Fruit fly (Drosophila melanogaster): ENCODE measurements around the gene Rad17.

Gene Rad17

DNA sequence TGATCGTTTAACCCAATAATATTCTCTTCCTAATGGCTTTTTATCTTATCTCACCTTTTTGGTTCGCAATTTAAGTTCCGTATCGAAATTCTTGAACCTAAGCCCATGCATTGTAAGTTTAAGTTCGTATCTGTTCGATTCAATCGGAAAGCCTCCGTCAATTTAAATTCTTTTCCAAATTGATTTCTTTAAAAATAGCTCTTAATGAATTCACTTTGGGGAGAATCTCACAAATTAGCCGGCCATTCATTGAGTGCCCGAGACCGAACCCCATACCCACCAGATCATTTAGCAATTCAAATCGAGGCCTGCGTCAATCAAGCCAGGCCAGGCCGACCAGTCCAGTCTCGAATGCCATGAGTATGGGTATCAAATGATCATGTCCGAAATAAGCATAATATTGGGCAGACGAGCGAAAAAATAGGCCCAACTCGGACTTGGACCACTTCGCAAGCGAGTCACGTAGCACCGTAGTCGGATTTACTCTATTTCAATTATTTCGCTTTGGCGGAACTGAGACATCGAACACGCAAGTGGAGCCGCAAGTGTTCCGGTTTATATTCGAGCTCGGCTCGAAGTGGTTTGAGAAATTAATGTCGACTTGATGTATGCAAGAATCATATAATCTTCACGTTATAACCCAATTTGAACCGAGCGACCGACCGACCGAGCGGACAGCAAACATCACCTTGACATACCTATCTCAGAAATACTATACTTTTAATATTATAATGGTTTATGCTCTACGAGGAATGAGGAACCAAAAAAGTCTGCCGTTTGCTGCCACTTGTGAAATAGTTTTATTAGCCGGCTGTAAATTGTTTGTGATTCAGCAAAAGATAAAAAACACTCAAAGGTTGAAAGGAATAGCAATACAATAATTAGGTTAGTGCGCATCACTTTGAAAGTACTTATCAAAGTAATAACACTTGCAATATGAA is 45.0 kb upstream of the Rad17 start:
- no peak for TF ChIP-seq EcR (GFP tag; optimal IDR thresholded peaks at IDR 0.05)
- no peak for TF ChIP-seq rn (GFP tag; IDR thresholded peaks at IDR 0.05)
- TF ChIP-seq Ets98B (GFP tag; IDR thresholded peaks at IDR 0.05) = no peak
- no peak for TF ChIP-seq D1 (tag; optimal IDR thresholded peaks at IDR 0.05)
- no peak for TF ChIP-seq CG8159 (tag; optimal IDR thresholded peaks at IDR 0.05)
- no peak for TF ChIP-seq Pif1B (GFP tag; optimal IDR thresholded peaks at IDR 0.05)
- TF ChIP-seq CG32121 (GFP tag; IDR thresholded peaks at IDR 0.05) = no peak
- TF ChIP-seq CG13204 (GFP tag; optimal IDR thresholded peaks at IDR 0.05) = no peak
- no peak for TF ChIP-seq CG15710 (tag; optimal IDR thresholded peaks at IDR 0.05)
- TF ChIP-seq CG4496 (GFP tag; IDR thresholded peaks at IDR 0.05) = no peak
- TF ChIP-seq Pif1A (GFP tag; optimal IDR thresholded peaks at IDR 0.05) = no peak
- TF ChIP-seq CG14655 (GFP tag; optimal IDR thresholded peaks at IDR 0.05) = no peak
- TF ChIP-seq fd96Ca (GFP tag; IDR thresholded peaks at IDR 0.05) = no peak
- TF ChIP-seq CG10348 (GFP tag; IDR thresholded peaks at IDR 0.05) = no peak
- TF ChIP-seq CG12605 (GFP tag; IDR thresholded peaks at IDR 0.05) = no peak
- TF ChIP-seq CG8301 (tag; optimal IDR thresholded peaks at IDR 0.05) = no peak
- TF ChIP-seq Snoo (tag; optimal IDR thresholded peaks at IDR 0.05) = no peak
- TF ChIP-seq CG17806 (tag; optimal IDR thresholded peaks at IDR 0.05) = no peak
- TF ChIP-seq CG9948 (tag; optimal IDR thresholded peaks at IDR 0.05) = no peak

DNA sequence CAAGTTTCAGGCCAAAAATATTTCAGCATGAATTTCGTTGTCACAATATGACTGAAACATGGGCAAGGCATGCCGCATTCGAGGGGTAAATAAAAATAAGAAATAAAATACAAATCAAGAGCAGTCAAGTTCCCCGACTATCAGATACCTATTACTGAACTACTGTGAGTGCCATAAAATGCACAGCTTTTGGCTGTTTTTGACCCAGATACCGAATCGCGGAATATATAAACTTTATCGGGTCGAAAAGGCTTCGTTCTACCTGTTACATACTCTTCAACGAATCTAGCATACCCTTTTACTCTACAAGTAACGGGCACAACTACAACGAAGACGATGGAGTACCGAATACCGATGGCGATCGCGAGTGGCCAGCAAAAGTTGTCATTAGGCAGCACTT is 43.9 kb upstream of the Rad17 start:
- TF ChIP-seq Pif1B (GFP tag; optimal IDR thresholded peaks at IDR 0.05) (peak; percentile 26), CG9948 (tag; optimal IDR thresholded peaks at IDR 0.05) (no peak), D1 (tag; optimal IDR thresholded peaks at IDR 0.05) (no peak), CG8159 (tag; optimal IDR thresholded peaks at IDR 0.05) (peak; percentile 48), rn (GFP tag; IDR thresholded peaks at IDR 0.05) (no peak), CG34367 (tag; optimal IDR thresholded peaks at IDR 0.05) (no peak), CG17806 (tag; optimal IDR thresholded peaks at IDR 0.05) (peak; percentile 10), fd96Ca (GFP tag; IDR thresholded peaks at IDR 0.05) (peak; percentile 85), CG4496 (GFP tag; IDR thresholded peaks at IDR 0.05) (peak; percentile 87), Snoo (tag; optimal IDR thresholded peaks at IDR 0.05) (peak; percentile 66), CG13204 (GFP tag; optimal IDR thresholded peaks at IDR 0.05) (no peak), Pif1A (GFP tag; optimal IDR thresholded peaks at IDR 0.05) (peak; percentile 56), gl (tag; optimal IDR thresholded peaks at IDR 0.05) (no peak), CG15710 (tag; optimal IDR thresholded peaks at IDR 0.05) (peak; percentile 42), EcR (GFP tag; optimal IDR thresholded peaks at IDR 0.05) (no peak), CG10348 (GFP tag; IDR thresholded peaks at IDR 0.05) (peak; percentile 29; the same call in 1 of the 2 replicates), CG32121 (GFP tag; IDR thresholded peaks at IDR 0.05) (peak; percentile 81), CG8301 (tag; optimal IDR thresholded peaks at IDR 0.05) (no peak), CG12605 (GFP tag; IDR thresholded peaks at IDR 0.05) (no peak), Ets98B (GFP tag; IDR thresholded peaks at IDR 0.05) (peak; percentile 66), CG14655 (GFP tag; optimal IDR thresholded peaks at IDR 0.05) (no peak)

DNA sequence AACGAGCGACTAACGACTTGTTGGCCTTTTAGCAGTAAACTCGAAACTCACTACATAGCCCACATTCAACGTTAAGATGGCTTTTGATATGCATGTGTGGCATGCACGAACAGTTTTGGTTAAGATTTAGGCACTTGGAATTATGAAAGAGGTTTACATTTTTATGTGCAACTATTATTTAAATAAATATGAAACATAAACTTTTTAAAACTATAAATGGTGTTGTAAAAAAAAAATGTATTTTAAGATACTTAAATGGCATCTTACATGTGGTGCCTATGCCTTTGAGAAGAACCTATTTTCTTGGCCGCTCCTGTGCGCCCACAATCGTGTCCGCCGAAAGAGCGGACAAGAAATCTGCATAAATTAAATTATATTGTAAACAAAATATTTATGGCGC is 43.4 kb upstream of the Rad17 start:
- TF ChIP-seq CG9948 (tag; optimal IDR thresholded peaks at IDR 0.05) = peak; percentile 4
- no peak for TF ChIP-seq gl (tag; optimal IDR thresholded peaks at IDR 0.05)
- 0 out of 3 replicates have a peak, but pooled peaks have one; percentile 20 for TF ChIP-seq CG4496 (GFP tag; IDR thresholded peaks at IDR 0.05)
- peak; percentile 41; the same call in 1 of the 2 replicates for TF ChIP-seq Ets98B (GFP tag; IDR thresholded peaks at IDR 0.05)
- TF ChIP-seq CG32121 (GFP tag; IDR thresholded peaks at IDR 0.05) = peak; percentile 34; the same call in 1 of the 2 replicates
- TF ChIP-seq CG34367 (tag; optimal IDR thresholded peaks at IDR 0.05) = no peak
- TF ChIP-seq CG12605 (GFP tag; IDR thresholded peaks at IDR 0.05) = no peak
- no peak for TF ChIP-seq CG8159 (tag; optimal IDR thresholded peaks at IDR 0.05)

DNA sequence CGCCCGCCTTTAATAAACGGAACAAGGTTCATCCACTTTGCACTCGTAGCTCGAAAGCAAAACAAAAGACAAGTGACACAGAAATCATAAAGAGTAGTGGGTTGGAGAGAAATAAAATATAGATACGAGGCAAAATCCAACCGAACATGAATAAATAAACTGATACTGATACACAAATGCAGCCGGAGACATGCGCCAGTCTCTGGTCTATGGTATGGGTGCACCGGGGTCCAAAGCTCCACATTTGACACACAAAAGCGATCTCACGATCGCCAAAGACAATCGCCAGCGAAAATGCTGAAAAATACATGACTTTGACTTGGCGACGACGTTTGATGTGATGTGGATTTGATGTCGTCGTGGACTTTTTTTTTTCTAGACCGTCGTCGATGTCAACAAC is 42.3 kb upstream of the Rad17 start:
- TF ChIP-seq CG10348 (GFP tag; IDR thresholded peaks at IDR 0.05) = no peak
- no peak for TF ChIP-seq CG14655 (GFP tag; optimal IDR thresholded peaks at IDR 0.05)
- no peak for TF ChIP-seq CG8159 (tag; optimal IDR thresholded peaks at IDR 0.05)
- no peak for TF ChIP-seq rn (GFP tag; IDR thresholded peaks at IDR 0.05)
- TF ChIP-seq Ets98B (GFP tag; IDR thresholded peaks at IDR 0.05) = no peak; the same call in 1 of the 2 replicates
- TF ChIP-seq CG17806 (tag; optimal IDR thresholded peaks at IDR 0.05) = no peak
- no peak for TF ChIP-seq CG13204 (GFP tag; optimal IDR thresholded peaks at IDR 0.05)
- no peak for TF ChIP-seq CG4496 (GFP tag; IDR thresholded peaks at IDR 0.05)
- no peak for TF ChIP-seq CG8301 (tag; optimal IDR thresholded peaks at IDR 0.05)
- TF ChIP-seq fd96Ca (GFP tag; IDR thresholded peaks at IDR 0.05) = peak; percentile 28; the same call in 1 of the 3 replicates
- no peak for TF ChIP-seq Pif1A (GFP tag; optimal IDR thresholded peaks at IDR 0.05)
- no peak for TF ChIP-seq Pif1B (GFP tag; optimal IDR thresholded peaks at IDR 0.05)
- TF ChIP-seq D1 (tag; optimal IDR thresholded peaks at IDR 0.05) = no peak
- no peak for TF ChIP-seq CG15710 (tag; optimal IDR thresholded peaks at IDR 0.05)
- TF ChIP-seq CG12605 (GFP tag; IDR thresholded peaks at IDR 0.05) = no peak
- TF ChIP-seq gl (tag; optimal IDR thresholded peaks at IDR 0.05) = no peak
- TF ChIP-seq EcR (GFP tag; optimal IDR thresholded peaks at IDR 0.05) = peak; percentile 33
- TF ChIP-seq CG9948 (tag; optimal IDR thresholded peaks at IDR 0.05) = no peak
- no peak for TF ChIP-seq Snoo (tag; optimal IDR thresholded peaks at IDR 0.05)
- TF ChIP-seq CG32121 (GFP tag; IDR thresholded peaks at IDR 0.05) = peak; percentile 42; the same call in 1 of the 2 replicates
- no peak for TF ChIP-seq CG34367 (tag; optimal IDR thresholded peaks at IDR 0.05)
